Fruit fly (Drosophila melanogaster) whole organism, embryonic: Measurements from ENCODE around the gene Spn100A.

ENCODE experiments used
- Bgb ChIP-seq: fragments of 200-800 bp; sonication (Bioruptor generic); IDR thresholded peaks from 2 replicates; pipeline ENCODE4 v1.3.6; 2022; ENCODE audit warnings: missing biosample characterization, missing genetic modification characterization; ENCODE audit not compliant: partially characterized antibody
- Blimp-1 ChIP-seq: fragments of 200-800 bp; sonication (Bioruptor generic); optimal IDR thresholded peaks from 3 replicates; lab custom pipeline; 2018; ENCODE audit warnings: missing biosample characterization, missing genetic modification characterization, mild to moderate bottlenecking, moderate library complexity, missing genetic modification reagents
- CG12219 ChIP-seq: fragments of 200-800 bp; sonication (Bioruptor generic); optimal IDR thresholded peaks from 3 replicates; lab custom pipeline; 2018; ENCODE audit warnings: missing biosample characterization, mild to moderate bottlenecking, missing genetic modification characterization
- CG14014 ChIP-seq: fragments of 200-800 bp; sonication (Bioruptor generic); IDR thresholded peaks from 2 replicates; pipeline ENCODE4 v1.3.6; 2022; ENCODE audit warnings: missing biosample characterization, missing genetic modification characterization
- CG15479 ChIP-seq: fragments of 200-800 bp; sonication (Bioruptor generic); optimal IDR thresholded peaks from 3 replicates; lab custom pipeline; 2019; ENCODE audit warnings: missing biosample characterization, mild to moderate bottlenecking, missing genetic modification characterization, moderate library complexity
- CG17361 ChIP-seq: fragments of 200-800 bp; sonication (Bioruptor generic); IDR thresholded peaks from 3 replicates; pipeline ENCODE4 v1.3.6; 2022; ENCODE audit warnings: missing biosample characterization, missing genetic modification characterization
- CG18262 ChIP-seq: fragments of 200-800 bp; optimal IDR thresholded peaks from 3 replicates; lab custom pipeline; 2019; ENCODE audit warnings: missing biosample characterization, mild to moderate bottlenecking, missing genetic modification characterization, moderate library complexity
- CG2678 ChIP-seq: fragments of 200-800 bp; sonication (Bioruptor generic); optimal IDR thresholded peaks from 3 replicates; lab custom pipeline; 2019; ENCODE audit warnings: missing biosample characterization, mild to moderate bottlenecking, missing genetic modification characterization, moderate library complexity
- CG2712 ChIP-seq: fragments of 200-800 bp; optimal IDR thresholded peaks from 3 replicates; lab custom pipeline; 2019; ENCODE audit warnings: missing biosample characterization, mild to moderate bottlenecking, missing genetic modification characterization, moderate library complexity
- CG32532 ChIP-seq: fragments of 200-800 bp; sonication (Bioruptor generic); IDR thresholded peaks from 2 replicates; pipeline ENCODE4 v1.3.6; 2022; ENCODE audit warnings: missing biosample characterization, missing genetic modification characterization
- CG4730 ChIP-seq: fragments of 200-800 bp; sonication (Bioruptor generic); IDR thresholded peaks from 2 replicates; pipeline ENCODE4 v1.3.6; 2022; ENCODE audit warnings: missing biosample characterization, missing genetic modification characterization
- CG6689 ChIP-seq: fragments of 200-800 bp; sonication (Bioruptor generic); IDR thresholded peaks from 2 replicates; pipeline ENCODE4 v1.3.6; 2022; ENCODE audit warnings: missing biosample characterization, missing genetic modification characterization
- Deaf1 ChIP-seq: fragments of 200-800 bp; optimal IDR thresholded peaks from 3 replicates; lab custom pipeline; 2019; ENCODE audit warnings: missing biosample characterization, mild to moderate bottlenecking, missing genetic modification characterization, moderate library complexity
- Drgx ChIP-seq: fragments of 200-800 bp; sonication (Bioruptor generic); IDR thresholded peaks from 2 replicates; pipeline ENCODE4 v1.3.6; 2022; ENCODE audit warnings: missing biosample characterization, missing genetic modification characterization
- Gsc ChIP-seq: fragments of 200-800 bp; sonication (Bioruptor generic); IDR thresholded peaks from 2 replicates; pipeline ENCODE4 v1.3.6; 2022; ENCODE audit warnings: missing biosample characterization, missing genetic modification characterization
- Gug ChIP-seq: fragments of 200-800 bp; sonication (Bioruptor generic); IDR thresholded peaks from 4 replicates; pipeline ENCODE4 v1.3.6; 2022; ENCODE audit warnings: missing biosample characterization, missing genetic modification characterization
- Rfx ChIP-seq: fragments of 200-800 bp; sonication (Bioruptor generic); IDR thresholded peaks from 2 replicates; pipeline ENCODE4 v1.3.6; 2022; ENCODE audit warnings: missing biosample characterization, missing genetic modification characterization
- Rx ChIP-seq: fragments of 200-800 bp; sonication (Bioruptor generic); IDR thresholded peaks from 2 replicates; pipeline ENCODE4 v1.3.6; 2022; ENCODE audit warnings: missing biosample characterization, missing genetic modification characterization
- Vsx1 ChIP-seq: fragments of 200-800 bp; sonication (Bioruptor generic); optimal IDR thresholded peaks from 2 replicates; lab custom pipeline; 2017; ENCODE audit warnings: missing biosample characterization, mild to moderate bottlenecking, missing genetic modification characterization, missing genetic modification reagents
- Xrp1 ChIP-seq: fragments of 200-800 bp; sonication (Bioruptor generic); IDR thresholded peaks from 2 replicates; pipeline ENCODE4 v1.3.6; 2022; ENCODE audit warnings: missing biosample characterization, missing genetic modification characterization
- ap ChIP-seq: fragments of 200-800 bp; sonication (Bioruptor generic); IDR thresholded peaks from 2 replicates; pipeline ENCODE4 v1.3.6; 2022; ENCODE audit warnings: missing biosample characterization, missing genetic modification characterization
- ash1 ChIP-seq: fragments of 200-800 bp; sonication (Bioruptor generic); optimal IDR thresholded peaks from 2 replicates; lab custom pipeline; 2018; ENCODE audit warnings: missing biosample characterization, mild to moderate bottlenecking, missing genetic modification characterization
- bbx ChIP-seq: fragments of 200-800 bp; sonication (Bioruptor generic); IDR thresholded peaks from 2 replicates; pipeline ENCODE4 v1.3.6; 2022; ENCODE audit warnings: missing biosample characterization, missing genetic modification characterization; ENCODE audit not compliant: partially characterized antibody
- cato ChIP-seq: fragments of 200-800 bp; sonication (Bioruptor generic); optimal IDR thresholded peaks from 2 replicates; lab custom pipeline; 2016; ENCODE audit warnings: missing biosample characterization, missing genetic modification characterization, borderline replicate concordance
- chinmo ChIP-seq: fragments of 200-800 bp; sonication (Bioruptor generic); IDR thresholded peaks from 4 replicates; pipeline ENCODE4 v1.3.6; 2022; ENCODE audit warnings: missing biosample characterization, missing genetic modification characterization; ENCODE audit not compliant: partially characterized antibody
- chn ChIP-seq: fragments of 200-800 bp; sonication (Bioruptor generic); optimal IDR thresholded peaks from 2 replicates; lab custom pipeline; 2016; ENCODE audit warnings: missing biosample characterization, missing genetic modification characterization
- corto ChIP-seq: fragments of 200-800 bp; sonication (Bioruptor generic); optimal IDR thresholded peaks from 2 replicates; lab custom pipeline; 2016; ENCODE audit warnings: missing biosample characterization, mild to moderate bottlenecking, missing genetic modification characterization, moderate library complexity
- esg ChIP-seq: fragments of 200-800 bp; sonication (Bioruptor generic); conservative IDR thresholded peaks from 2 replicates; pipeline ENCODE4 v1.3.6; 2022; ENCODE audit warnings: missing biosample characterization, missing genetic modification characterization
- exex ChIP-seq: fragments of 200-800 bp; sonication (Bioruptor generic); optimal IDR thresholded peaks from 4 replicates; lab custom pipeline; 2018; ENCODE audit warnings: missing biosample characterization, mild to moderate bottlenecking, missing genetic modification characterization, moderate library complexity
- lbe ChIP-seq: fragments of 200-800 bp; sonication (Bioruptor generic); optimal IDR thresholded peaks from 2 replicates; lab custom pipeline; 2016; ENCODE audit warnings: missing biosample characterization, mild to moderate bottlenecking, missing genetic modification characterization
- lmd ChIP-seq: fragments of 200-800 bp; sonication (Bioruptor generic); IDR thresholded peaks from 2 replicates; pipeline ENCODE4 v1.3.6; 2022; ENCODE audit warnings: missing biosample characterization, missing genetic modification characterization
- mam ChIP-seq: fragments of 200-800 bp; sonication (Bioruptor generic); optimal IDR thresholded peaks from 3 replicates; lab custom pipeline; 2016; ENCODE audit warnings: missing biosample characterization, missing genetic modification characterization
- prd ChIP-seq, 3 experiments: fragments of >200 bp in 2 of 3; fragments of 200-800 bp in 1 of 3; sonication (Bioruptor generic) in 1 of 3; optimal IDR thresholded peaks in 2 of 3; IDR thresholded peaks in 1 of 3; 2 replicates in 2 of 3; 3 replicates in 1 of 3; pipeline versions ENCODE4 v1.3.6 to Lab custom; 2017 to 2022; ENCODE audit warnings: missing biosample characterization in 1 of 3, missing genetic modification characterization in 1 of 3
- sima ChIP-seq: fragments of 200-800 bp; sonication (Bioruptor generic); optimal IDR thresholded peaks from 2 replicates; lab custom pipeline; 2016; ENCODE audit warnings: missing biosample characterization, missing genetic modification characterization
- ttk ChIP-seq: fragments of 200-800 bp; sonication (Bioruptor generic); IDR thresholded peaks from 2 replicates; pipeline ENCODE4 v2.1.2; 2022; ENCODE audit warnings: missing biosample characterization, missing genetic modification characterization
- tup ChIP-seq: fragments of 200-800 bp; sonication (Bioruptor generic); optimal IDR thresholded peaks from 2 replicates; lab custom pipeline; 2016; ENCODE audit warnings: missing biosample characterization, mild to moderate bottlenecking, missing genetic modification characterization, moderate library complexity
- unpg ChIP-seq: fragments of 200-800 bp; sonication (Bioruptor generic); optimal IDR thresholded peaks from 3 replicates; lab custom pipeline; 2018; ENCODE audit warnings: missing biosample characterization, mild to moderate bottlenecking, missing genetic modification characterization, moderate library complexity

The Spn100A gene

DNA sequence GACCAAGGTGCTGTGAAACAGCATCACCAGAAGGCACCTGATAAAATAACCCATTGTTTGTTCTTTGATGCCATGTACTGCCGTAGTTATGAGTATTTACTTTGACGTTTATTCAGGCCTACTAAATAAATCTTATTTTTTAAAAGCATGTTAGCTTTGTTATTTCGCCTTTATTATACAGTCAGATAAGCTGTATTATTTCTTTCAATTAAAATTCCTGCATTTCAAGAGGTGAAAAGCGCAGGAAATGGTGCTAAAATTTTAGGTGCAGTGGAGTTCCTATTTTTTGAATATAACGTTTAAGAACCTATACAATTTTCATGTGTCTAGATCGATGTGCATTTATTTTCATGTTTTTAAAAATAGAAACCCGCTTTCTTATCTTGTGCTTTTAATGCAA lies 44.7 kb upstream of the Spn100A start, which contains the start of gene CG31013:
TSS of gene CG31013 (minus strand) at position 101 of the 400 bp plus-strand sequence.
- peak; percentile 7 for TF ChIP-seq CG15479 (GFP tag; lab: Kevin White, UChicago)
- no peak for TF ChIP-seq Vsx1 (GFP tag; lab: Kevin White, UChicago)

DNA sequence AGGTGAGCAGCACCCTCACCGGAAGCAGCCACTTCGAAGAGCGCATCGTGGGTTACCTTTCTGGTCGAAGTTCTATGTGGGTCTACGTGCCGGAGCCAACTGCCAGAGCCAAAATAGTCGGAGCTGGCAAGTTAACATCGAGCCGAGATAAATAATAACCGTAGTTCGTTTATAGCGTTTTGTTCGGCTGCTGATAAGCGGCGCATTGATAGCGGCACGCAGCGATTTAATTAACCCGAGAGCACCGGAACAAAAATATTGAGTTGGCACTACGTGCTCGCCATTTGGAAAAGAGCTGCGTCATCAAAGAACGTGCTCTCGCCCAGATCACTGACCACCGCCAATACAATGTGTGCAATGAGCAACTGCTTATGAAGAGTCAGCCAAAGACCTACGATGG lies 42.0 kb upstream of the Spn100A start, which contains the start of gene PH4alphaPV:
TSS of gene PH4alphaPV (minus strand) at position 101 of the 400 bp plus-strand sequence.
- peak; percentile 49 for TF ChIP-seq Deaf1 (tag; lab: Kevin White, UChicago)
- no peak for TF ChIP-seq Rfx (GFP tag; lab: Robert Waterston, UW)
- TF ChIP-seq chinmo (GFP tag; lab: Robert Waterston, UW) = 0 out of 4 replicates have a peak, but pooled peaks have one; percentile 53
- TF ChIP-seq exex = peak; percentile 27

DNA sequence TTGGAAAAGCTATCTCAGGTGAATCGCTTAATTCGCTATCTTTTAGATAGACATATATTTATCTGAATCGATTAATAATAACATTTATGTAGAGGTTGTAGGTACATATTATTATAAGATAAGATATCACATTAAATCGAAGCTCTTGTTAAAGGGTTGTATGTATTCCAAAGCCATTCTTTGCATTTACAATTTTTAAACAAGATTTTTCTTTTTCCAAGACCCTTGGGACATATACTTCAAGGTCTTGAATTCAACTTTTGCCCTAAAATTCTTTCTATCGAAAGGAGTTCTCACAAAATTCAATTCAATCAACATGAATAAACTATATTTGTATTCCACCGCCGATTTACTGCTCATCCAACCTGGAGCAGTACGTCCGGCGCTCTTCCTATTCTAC lies 41.6 kb upstream of the Spn100A start, which contains the start of gene CG34432:
TSS of gene CG34432 (plus strand) at position 301 of the 400 bp plus-strand sequence.
- TF ChIP-seq Rx (GFP tag; lab: Robert Waterston, UW) (no peak), cato (GFP tag; lab: Kevin White, UChicago) (no peak), Gug (GFP tag; lab: Robert Waterston, UW) (no peak), unpg (GFP tag; lab: Kevin White, UChicago) (no peak), Blimp-1 (GFP tag; lab: Kevin White, UChicago) (no peak)

DNA sequence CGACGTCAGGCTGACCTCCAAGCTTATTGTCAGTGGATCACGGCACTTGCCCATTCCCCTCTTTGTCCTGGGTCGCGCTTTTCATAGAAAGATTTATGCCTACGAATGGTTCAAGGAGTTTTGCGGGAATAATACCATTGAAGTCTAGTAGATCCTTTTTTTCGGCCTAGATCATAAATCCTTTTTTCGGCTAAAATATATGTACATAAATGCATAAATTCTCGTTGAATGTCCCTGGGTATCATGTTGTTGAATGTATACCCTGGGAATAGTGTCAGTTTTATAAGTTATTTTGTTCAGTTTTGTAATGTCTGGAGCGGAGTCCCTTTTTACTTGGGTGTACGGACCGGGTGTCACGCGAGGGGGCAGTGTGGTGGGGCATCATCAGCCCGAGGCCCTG lies 40.8 kb upstream of the Spn100A start, which contains the start of gene CG34433:
TSS of gene CG34433 (plus strand) at position 301 of the 400 bp plus-strand sequence.
- TF ChIP-seq tup (GFP tag; lab: Kevin White, UChicago) (no peak), bbx (GFP tag; lab: Robert Waterston, UW) (no peak), CG18262 (tag; lab: Kevin White, UChicago) (no peak), Gsc (GFP tag; lab: Robert Waterston, UW) (no peak), CG2678 (tag; lab: Kevin White, UChicago) (no peak)

DNA sequence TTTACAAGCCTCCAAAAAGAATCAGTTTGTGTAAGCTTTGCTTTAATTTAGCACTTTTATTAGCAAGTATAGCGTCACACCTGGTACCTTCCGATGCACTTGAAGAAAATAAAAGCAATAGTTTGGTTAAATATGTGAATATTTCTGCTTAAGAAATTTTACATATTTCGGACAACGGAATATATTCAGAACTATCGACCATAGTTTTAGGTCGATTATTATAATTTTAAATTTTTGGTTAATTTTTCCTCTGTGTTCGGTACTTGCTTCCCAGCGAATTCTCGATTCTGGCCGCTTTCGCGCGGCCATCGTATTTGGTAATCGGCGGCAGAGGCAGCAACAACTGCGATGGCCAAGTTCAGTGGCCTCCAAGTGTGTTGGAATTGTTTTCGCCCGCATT lies 789 bp upstream of the Spn100A start:
- TF ChIP-seq CG12219 (GFP tag; lab: Kevin White, UChicago) = no peak
- TF ChIP-seq sima (GFP tag; lab: Kevin White, UChicago) = no peak
- TF ChIP-seq ash1 (GFP tag; lab: Kevin White, UChicago) = no peak
- no peak for TF ChIP-seq Bgb (GFP tag; lab: Robert Waterston, UW)
- TF ChIP-seq lbe = peak; percentile 85
- TF ChIP-seq CG6689 = 0 out of 2 replicates have a peak, but pooled peaks have one; percentile 26
- TF ChIP-seq CG2712 (tag; lab: Kevin White, UChicago) = peak; percentile 3
- TF ChIP-seq corto (GFP tag; lab: Kevin White, UChicago) = peak; percentile 45
- TF ChIP-seq chn (GFP tag; lab: Kevin White, UChicago) = no peak
- no peak for TF ChIP-seq mam (GFP tag; lab: Kevin White, UChicago)
- TF ChIP-seq CG17361 = 0 out of 3 replicates have a peak, but pooled peaks have one; percentile 24
- TF ChIP-seq ttk (GFP tag; lab: Robert Waterston, UW) = 0 out of 2 replicates have a peak, but pooled peaks have one; percentile 11
- TF ChIP-seq esg (GFP tag; lab: Robert Waterston, UW) = no peak
- TF ChIP-seq Xrp1 = peak; percentile 18; the same call in 1 of the 2 replicates
- TF ChIP-seq prd (optimal IDR thresholded peaks at IDR 0.05; lab: Kevin White, UChicago) = no peak
- 0 out of 3 replicates have a peak, but pooled peaks have one; percentile 15 for TF ChIP-seq prd (GFP tag; IDR thresholded peaks at IDR 0.05; lab: Robert Waterston, UW)
- 0 out of 2 replicates have a peak, but pooled peaks have one; percentile 6 for TF ChIP-seq ap
- TF ChIP-seq CG14014 = 0 out of 2 replicates have a peak, but pooled peaks have one; percentile 7
- 0 out of 2 replicates have a peak, but pooled peaks have one; percentile 8 for TF ChIP-seq CG32532 (GFP tag; lab: Robert Waterston, UW)
- 0 out of 2 replicates have a peak, but pooled peaks have one; percentile 15 for TF ChIP-seq lmd (GFP tag; lab: Robert Waterston, UW)
- no peak for TF ChIP-seq CG4730
- peak; percentile 85 for TF ChIP-seq Drgx (GFP tag; lab: Robert Waterston, UW)
